Worm (Caenorhabditis elegans) whole organism, late embryonic: ENCODE data around the gene aptf-4.

ENCODE experiments used
- C08G9.2 ChIP-seq: sonication (generic microtip); optimal IDR thresholded peaks from 2 replicates; lab custom pipeline; 2016; ENCODE audit warnings: mild to moderate bottlenecking, missing genetic modification characterization, moderate library complexity, missing compliant biosample characterization
- Y22D7AL.16 ChIP-seq: sonication (generic microtip); optimal IDR thresholded peaks from 2 replicates; lab custom pipeline; 2016; ENCODE audit warnings: missing genetic modification characterization, missing compliant biosample characterization
- lin-11 ChIP-seq: fragments of 200-800 bp; sonication (Bioruptor generic); optimal IDR thresholded peaks from 2 replicates; lab custom pipeline; 2018; ENCODE audit warnings: mild to moderate bottlenecking, missing genetic modification characterization, missing compliant biosample characterization
- nhr-11 ChIP-seq: fragments of 150-350 bp; optimal IDR thresholded peaks from 2 replicates; lab custom pipeline; 2014; ENCODE audit warnings: missing biosample characterization, missing genetic modification characterization
- pha-4 ChIP-seq: fragments of 150-350 bp; optimal IDR thresholded peaks from 2 replicates; lab custom pipeline; 2018; ENCODE audit warnings: missing biosample characterization, missing genetic modification reagents, missing genetic modification characterization
- pqm-1 ChIP-seq: sonication (generic microtip); optimal IDR thresholded peaks from 2 replicates; lab custom pipeline; 2016; ENCODE audit warnings: missing genetic modification characterization, missing compliant biosample characterization
- syd-9 ChIP-seq: sonication (generic microtip); optimal IDR thresholded peaks from 2 replicates; lab custom pipeline; 2016; ENCODE audit warnings: mild to moderate bottlenecking, missing genetic modification characterization, moderate library complexity, missing compliant biosample characterization
- ttx-3 ChIP-seq: sonication (generic microtip); optimal IDR thresholded peaks from 2 replicates; lab custom pipeline; 2016; ENCODE audit warnings: missing genetic modification reagents, missing genetic modification characterization, missing compliant biosample characterization

DNA sequence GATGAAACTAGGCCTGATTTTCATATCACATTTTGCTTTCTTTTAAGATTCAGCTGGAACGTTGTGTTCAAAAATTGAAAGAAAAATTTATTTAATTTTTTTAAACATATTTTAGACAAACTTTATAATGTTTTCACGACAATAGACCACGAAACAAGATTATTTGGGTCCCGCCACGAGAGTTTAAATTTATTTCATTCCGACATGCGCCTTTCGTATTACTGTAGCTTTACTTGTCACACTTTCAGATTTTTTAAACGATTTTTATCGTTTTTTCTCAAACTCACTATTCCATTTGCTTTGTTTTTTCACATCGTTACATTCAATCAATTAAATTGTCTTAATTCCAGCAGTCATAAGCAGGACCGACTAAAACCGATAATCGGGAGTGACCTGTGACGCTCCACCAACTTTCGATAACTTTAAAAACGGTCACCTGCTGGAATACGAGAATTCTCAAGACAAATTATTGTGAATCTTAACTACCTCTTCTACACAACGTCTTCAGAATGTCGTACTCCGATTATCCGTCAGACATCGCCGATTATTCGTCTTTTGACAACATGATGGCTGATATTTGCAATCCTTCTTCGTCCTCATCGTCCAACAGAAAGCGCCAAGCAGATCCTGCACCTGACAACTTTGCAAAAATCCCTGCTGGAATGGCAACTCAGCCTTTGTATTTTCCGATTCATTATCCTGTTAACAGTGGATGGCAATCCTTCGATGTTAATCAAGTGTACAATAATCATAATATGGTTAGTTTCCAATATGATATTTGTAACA, 3.2 kb downstream of the aptf-4 start, which contains the start of gene aptf-3:
- TF ChIP-seq nhr-11 (tag; lab: Kevin White, UChicago): no peak
- no peak for TF ChIP-seq pqm-1
- no peak for TF ChIP-seq ttx-3
- TF ChIP-seq syd-9 (tag; lab: Kevin White, UChicago): no peak
- no peak for TF ChIP-seq Y22D7AL.16 (tag; lab: Kevin White, UChicago)
- no peak for TF ChIP-seq lin-11
- TF ChIP-seq C08G9.2 (tag; lab: Kevin White, UChicago): no peak
- TF ChIP-seq pha-4 (tag; lab: Kevin White, UChicago): no peak
